Worm (Caenorhabditis elegans) whole organism, L4 larva: ENCODE results near the gene cal-2.

Source experiments
- T20F7.1 ChIP-seq: fragments of 200-800 bp; sonication (Bioruptor generic); optimal IDR thresholded peaks from 2 replicates; lab custom pipeline; 2018; ENCODE audit warnings: mild to moderate bottlenecking, missing genetic modification characterization, missing compliant biosample characterization
- T26A8.4 ChIP-seq: fragments of 200-800 bp; sonication (Bioruptor generic); IDR thresholded peaks from 2 replicates; pipeline ENCODE4 v1.3.6; 2022; ENCODE audit warnings: missing genetic modification characterization, missing compliant biosample characterization
- Y48G9A.11 ChIP-seq: fragments of 200-800 bp; sonication (Bioruptor generic); IDR thresholded peaks from 2 replicates; pipeline ENCODE4 v1.3.6; 2022; ENCODE audit warnings: missing genetic modification reagents, missing genetic modification characterization, missing compliant biosample characterization
- aha-1 ChIP-seq: fragments of 150-350 bp; peaks from one replicate; lab custom pipeline; 2014; ENCODE audit warnings: missing biosample characterization, missing genetic modification characterization
- ceh-32 ChIP-seq: sonication (generic microtip); optimal IDR thresholded peaks from 2 replicates; lab custom pipeline; 2016; ENCODE audit warnings: mild to moderate bottlenecking, missing genetic modification characterization, missing compliant biosample characterization; ENCODE audit not compliant: poor library complexity
- ces-1 ChIP-seq: fragments of 150-350 bp; sonication (generic microtip); optimal IDR thresholded peaks from 4 replicates; lab custom pipeline; 2014; ENCODE audit warnings: missing biosample characterization, missing genetic modification reagents, missing genetic modification characterization
- daf-12 ChIP-seq: fragments of 150-350 bp; optimal IDR thresholded peaks from 2 replicates; lab custom pipeline; 2014; ENCODE audit warnings: missing biosample characterization, missing genetic modification reagents, missing genetic modification characterization
- daf-16 ChIP-seq, 3 experiments: sonication (generic microtip); optimal IDR thresholded peaks; 2 replicates each; lab custom pipeline; 2016 to 2017; ENCODE audit warnings: missing genetic modification characterization in 3 of 3, missing genetic modification reagents in 3 of 3, mild to moderate bottlenecking in 2 of 3, missing compliant biosample characterization in 2 of 3, missing biosample characterization in 1 of 3, moderate library complexity in 1 of 3
- dmd-6 ChIP-seq: fragments of 200-800 bp; sonication (Bioruptor generic); IDR thresholded peaks from 2 replicates; pipeline ENCODE4 v1.3.6; 2022; ENCODE audit warnings: missing genetic modification reagents, missing genetic modification characterization, missing compliant biosample characterization
- dmd-8 ChIP-seq: fragments of 200-800 bp; sonication (Bioruptor generic); IDR thresholded peaks from 2 replicates; pipeline ENCODE4 v1.3.6; 2022; ENCODE audit warnings: missing genetic modification characterization, missing compliant biosample characterization
- dve-1 ChIP-seq: sonication (generic microtip); optimal IDR thresholded peaks from 2 replicates; lab custom pipeline; 2017; ENCODE audit warnings: antibody characterized with exemption, mild to moderate bottlenecking, missing genetic modification characterization, missing compliant biosample characterization; ENCODE audit not compliant: insufficient read depth
- egl-27 ChIP-seq: sonication (generic microtip); optimal IDR thresholded peaks from 3 replicates; lab custom pipeline; 2017; ENCODE audit warnings: missing biosample characterization, missing genetic modification reagents, missing genetic modification characterization
- hlh-11 ChIP-seq: fragments of 200-800 bp; sonication (Bioruptor generic); optimal IDR thresholded peaks from 2 replicates; lab custom pipeline; 2018; ENCODE audit warnings: mild to moderate bottlenecking, missing genetic modification characterization, missing compliant biosample characterization
- hlh-30 ChIP-seq: sonication (generic microtip); optimal IDR thresholded peaks from 2 replicates; lab custom pipeline; 2017; ENCODE audit warnings: antibody characterized with exemption, mild to moderate bottlenecking, missing genetic modification characterization, missing compliant biosample characterization; ENCODE audit not compliant: insufficient read depth
- hmg-1.1 ChIP-seq: fragments of 200-800 bp; sonication (Bioruptor generic); IDR thresholded peaks from 2 replicates; pipeline ENCODE4 v1.3.6; 2022; ENCODE audit warnings: missing genetic modification reagents, missing genetic modification characterization, missing compliant biosample characterization
- lin-15B ChIP-seq: fragments of 150-350 bp; sonication (generic microtip); optimal IDR thresholded peaks from 3 replicates; lab custom pipeline; 2014; ENCODE audit warnings: missing biosample characterization, missing genetic modification characterization
- lin-29 ChIP-seq: fragments of 200-800 bp; sonication (Bioruptor generic); IDR thresholded peaks from 2 replicates; pipeline ENCODE4 v1.3.6; 2022; ENCODE audit warnings: missing genetic modification reagents, missing genetic modification characterization, missing compliant biosample characterization
- lin-38 ChIP-seq: fragments of 200-800 bp; sonication (Bioruptor generic); IDR thresholded peaks from 2 replicates; pipeline ENCODE4 v1.3.6; 2022; ENCODE audit warnings: missing genetic modification reagents, missing genetic modification characterization, missing compliant biosample characterization
- lir-3 ChIP-seq: sonication (generic microtip); optimal IDR thresholded peaks from 2 replicates; lab custom pipeline; 2016; ENCODE audit warnings: mild to moderate bottlenecking, missing genetic modification characterization, missing compliant biosample characterization
- lsy-2 ChIP-seq, 2 experiments: fragments of 150-350 bp in 1 of 2; sonication (generic microtip) in 1 of 2; optimal IDR thresholded peaks; 2 replicates each; lab custom pipeline; 2014 to 2017; ENCODE audit warnings: missing biosample characterization in 2 of 2, missing genetic modification characterization in 2 of 2
- nhr-10 ChIP-seq: fragments of 150-350 bp; optimal IDR thresholded peaks from 2 replicates; lab custom pipeline; 2014; ENCODE audit warnings: missing biosample characterization, missing genetic modification characterization
- nhr-28 ChIP-seq: fragments of 150-350 bp; optimal IDR thresholded peaks from 2 replicates; lab custom pipeline; 2014; ENCODE audit warnings: missing biosample characterization, missing genetic modification characterization
- nhr-41 ChIP-seq: fragments of 200-800 bp; sonication (Bioruptor generic); IDR thresholded peaks from 2 replicates; pipeline ENCODE4 v1.3.6; 2022; ENCODE audit warnings: missing genetic modification reagents, missing genetic modification characterization, missing compliant biosample characterization
- nhr-6 ChIP-seq: fragments of 150-350 bp; optimal IDR thresholded peaks from 2 replicates; lab custom pipeline; 2014; ENCODE audit warnings: missing biosample characterization, missing genetic modification characterization
- nhr-77 ChIP-seq: fragments of 150-350 bp; optimal IDR thresholded peaks from 2 replicates; lab custom pipeline; 2014; ENCODE audit warnings: missing biosample characterization, missing genetic modification characterization
- pqm-1 ChIP-seq: sonication (generic microtip); optimal IDR thresholded peaks from 2 replicates; lab custom pipeline; 2017; ENCODE audit warnings: missing biosample characterization, missing genetic modification characterization
- set-16 ChIP-seq: fragments of 200-800 bp; sonication (Bioruptor generic); IDR thresholded peaks from 2 replicates; pipeline ENCODE4 v1.3.6; 2022; ENCODE audit warnings: missing genetic modification reagents, missing genetic modification characterization, missing compliant biosample characterization
- snpc-1.2 ChIP-seq: fragments of 200-800 bp; sonication (Bioruptor generic); IDR thresholded peaks from 2 replicates; pipeline ENCODE4 v1.3.6; 2022; ENCODE audit warnings: missing genetic modification reagents, missing genetic modification characterization, missing compliant biosample characterization
- snpc-4 ChIP-seq: fragments of 150-350 bp; optimal IDR thresholded peaks from 2 replicates; lab custom pipeline; 2014; ENCODE audit warnings: missing biosample characterization, missing genetic modification characterization
- spr-3 ChIP-seq: fragments of 200-800 bp; sonication (Bioruptor generic); optimal IDR thresholded peaks from 2 replicates; lab custom pipeline; 2018; ENCODE audit warnings: mild to moderate bottlenecking, missing genetic modification characterization, missing compliant biosample characterization
- unc-39 ChIP-seq: sonication (generic microtip); optimal IDR thresholded peaks from 2 replicates; lab custom pipeline; 2017; ENCODE audit warnings: missing biosample characterization, missing genetic modification characterization
- vab-7 ChIP-seq: fragments of 200-800 bp; sonication (Bioruptor generic); IDR thresholded peaks from 2 replicates; pipeline ENCODE4 v1.3.6; 2022; ENCODE audit warnings: missing genetic modification reagents, missing genetic modification characterization, missing compliant biosample characterization
- zfp-2 ChIP-seq: sonication (generic microtip); optimal IDR thresholded peaks from 2 replicates; lab custom pipeline; 2016; ENCODE audit warnings: mild to moderate bottlenecking, missing genetic modification characterization, missing compliant biosample characterization
- ztf-7 ChIP-seq: fragments of 150-350 bp; optimal IDR thresholded peaks from 2 replicates; lab custom pipeline; 2014; ENCODE audit warnings: missing biosample characterization, missing genetic modification characterization

cal-2 gene

ce11 chrII:8917339-8917738 is 43.2 kb upstream of the cal-2 start:
- TF ChIP-seq nhr-77 (tag; lab: Kevin White, UChicago) (peak; percentile 19), daf-16 (GFP tag; optimal IDR thresholded peaks at IDR 0.05; lab: Kevin White, UChicago) (no peak), daf-16 (tag; optimal IDR thresholded peaks at IDR 0.05; lab: Kevin White, UChicago) (peak; percentile 54), nhr-28 (tag; lab: Kevin White, UChicago) (peak; percentile 65), pqm-1 (tag; lab: Kevin White, UChicago) (peak; percentile 6), daf-12 (tag; lab: Kevin White, UChicago) (no peak)

ce11 chrII:8920315-8920714 is 40.2 kb upstream of the cal-2 start:
- TF ChIP-seq T26A8.4, result no peak
- TF ChIP-seq lin-38, result no peak
- no peak for TF ChIP-seq zfp-2
- TF ChIP-seq nhr-28 (tag; lab: Kevin White, UChicago), result no peak
- TF ChIP-seq pqm-1 (tag; lab: Kevin White, UChicago), result no peak
- TF ChIP-seq ztf-7, result no peak
- no peak for TF ChIP-seq set-16 (GFP tag; lab: Robert Waterston, UW)
- TF ChIP-seq egl-27, result no peak
- TF ChIP-seq, all 104 proteins: peak for 0

ce11 chrII:8920955-8921354 is 39.6 kb upstream of the cal-2 start:
- peak; percentile 3 for TF ChIP-seq ces-1 (GFP tag; lab: Kevin White, UChicago)
- no peak for TF ChIP-seq lin-29 (GFP tag; lab: Robert Waterston, UW)

- no peak for TF ChIP-seq dmd-8 (GFP tag; lab: Robert Waterston, UW)
- TF ChIP-seq snpc-4 (tag; lab: Kevin White, UChicago), result no peak
- peak; percentile 89 for TF ChIP-seq aha-1
- no peak for TF ChIP-seq set-16 (GFP tag; lab: Robert Waterston, UW)
- TF ChIP-seq vab-7 (GFP tag; lab: Robert Waterston, UW), result no peak
- TF ChIP-seq nhr-10 (tag; lab: Kevin White, UChicago), result no peak
- no peak for TF ChIP-seq ceh-32 (tag; lab: Kevin White, UChicago)
- TF ChIP-seq snpc-1.2 (GFP tag; lab: Robert Waterston, UW), result no peak
Measured at ce11 chrII:8921456-8921855, 39.1 kb upstream of the cal-2 start.

- TF ChIP-seq hmg-1.1 (GFP tag; lab: Robert Waterston, UW), result peak; percentile 54; the same call in 1 of the 2 replicates
- peak in 1 of 2 experiments; percentile 37 for TF ChIP-seq lsy-2 (tag; optimal IDR thresholded peaks at IDR 0.05; lab: Kevin White, UChicago)
- peak; percentile 47; the same call in 1 of the 2 replicates for TF ChIP-seq dmd-6 (GFP tag; lab: Robert Waterston, UW)
- TF ChIP-seq snpc-4 (tag; lab: Kevin White, UChicago), result no peak
- TF ChIP-seq spr-3 (GFP tag; lab: Kevin White, UChicago), result no peak
- TF ChIP-seq hlh-30 (tag; lab: Kevin White, UChicago), result peak; percentile 9
- TF ChIP-seq hlh-11 (tag; lab: Kevin White, UChicago), result peak; percentile 48
- TF ChIP-seq nhr-6 (tag; lab: Kevin White, UChicago), result no peak
- no peak for TF ChIP-seq lin-15B (tag; lab: Kevin White, UChicago)
- peak; percentile 90 for TF ChIP-seq pqm-1 (tag; lab: Kevin White, UChicago)
- TF ChIP-seq nhr-28 (tag; lab: Kevin White, UChicago), result peak; percentile 45
- 0 out of 2 replicates have a peak, but pooled peaks have one; percentile 15 for TF ChIP-seq nhr-41 (GFP tag; lab: Robert Waterston, UW)
- TF ChIP-seq dve-1, result no peak
Measured at ce11 chrII:8922140-8922539, 38.4 kb upstream of the cal-2 start, which contains the start of gene B0457.6. Gene B0457.6 (plus strand): TSS chrII:8922423.

- TF ChIP-seq unc-39 (tag; lab: Kevin White, UChicago) (no peak), lin-15B (tag; lab: Kevin White, UChicago) (no peak), pqm-1 (tag; lab: Kevin White, UChicago) (peak; percentile 64), hlh-11 (tag; lab: Kevin White, UChicago) (peak; percentile 16), dmd-6 (GFP tag; lab: Robert Waterston, UW) (peak; percentile 46; the same call in 1 of the 2 replicates), T20F7.1 (GFP tag; lab: Kevin White, UChicago) (no peak), lir-3 (tag; lab: Kevin White, UChicago) (no peak), spr-3 (GFP tag; lab: Kevin White, UChicago) (no peak), nhr-28 (tag; lab: Kevin White, UChicago) (peak; percentile 32), Y48G9A.11 (GFP tag; lab: Robert Waterston, UW) (no peak), daf-16 (GFP tag; optimal IDR thresholded peaks at IDR 0.05; lab: Kevin White, UChicago) (no peak), daf-16 (tag; optimal IDR thresholded peaks at IDR 0.05; lab: Kevin White, UChicago) (peak; percentile 76)
Measured at ce11 chrII:8923187-8923586, 37.3 kb upstream of the cal-2 start.
